Fruit fly (Drosophila melanogaster) whole organism, larva: ENCODE measurements around the gene Gbp3.

ENCODE experiments used
- noc ChIP-seq: fragments of 200-800 bp; sonication (Bioruptor generic); optimal IDR thresholded peaks from 3 replicates; lab custom pipeline; 2019; ENCODE audit warnings: missing biosample characterization, mild to moderate bottlenecking, missing genetic modification characterization, moderate library complexity

Gene Gbp3

dm6 chr3R:22976997-22977396 is at the start of gene Gbp3:
Gene Gbp3, plus strand, starts transcription at chr3R:22977270.
- no peak for TF ChIP-seq noc (tag; lab: Kevin White, UChicago)

dm6 chr3R:22965220-22965619 is 11.8 kb upstream of the Gbp3 start:
- no peak for TF ChIP-seq noc (tag; lab: Kevin White, UChicago)

dm6 chr3R:22965984-22966383 is 11.1 kb upstream of the Gbp3 start, which contains the start of gene Tpl94D:
Gene Tpl94D, plus strand, starts transcription at chr3R:22966284.
- TF ChIP-seq noc (tag; lab: Kevin White, UChicago) = no peak

dm6 chr3R:22986981-22987380 is 9.9 kb downstream of the Gbp3 start, which contains the start of gene Or94a:
Gene Or94a, plus strand, starts transcription at chr3R:22987281.
- no peak for TF ChIP-seq noc (tag; lab: Kevin White, UChicago)

- no peak for TF ChIP-seq noc (tag; lab: Kevin White, UChicago)
These were observed 11.9 kb downstream of the Gbp3 start, which contains the start of gene Or94b for dm6 chr3R:22988995-22989394. Gene Or94b, plus strand, starts transcription at chr3R:22989295.

dm6 chr3R:22997912-22998622 is 21.0 kb downstream of the Gbp3 start, which contains the start of gene Nha2:
Gene Nha2, minus strand, starts transcription at chr3R:22998528.
- TF ChIP-seq noc (tag; lab: Kevin White, UChicago) = peak; percentile 69

dm6 chr3R:22998623-22999179 is 21.6 kb downstream of the Gbp3 start:
- no peak for TF ChIP-seq noc (tag; lab: Kevin White, UChicago)

- TF ChIP-seq noc (tag; lab: Kevin White, UChicago) = no peak
These were observed 27.1 kb downstream of the Gbp3 start for dm6 chr3R:23004161-23004560.

dm6 chr3R:23009480-23010115 is 32.5 kb downstream of the Gbp3 start:
- no peak for TF ChIP-seq noc (tag; lab: Kevin White, UChicago)

dm6 chr3R:23010406-23010805 is 33.3 kb downstream of the Gbp3 start, which contains the start of gene CG34375:
Gene CG34375, minus strand, starts transcription at chr3R:23010562.
- TF ChIP-seq noc (tag; lab: Kevin White, UChicago) = no peak

dm6 chr3R:23012017-23012416 is 34.9 kb downstream of the Gbp3 start, which contains the start of gene CG6688:
Gene CG6688, plus strand, starts transcription at chr3R:23012412.
- TF ChIP-seq noc (tag; lab: Kevin White, UChicago) = no peak

dm6 chr3R:23013482-23013881 is 36.4 kb downstream of the Gbp3 start:
- TF ChIP-seq noc (tag; lab: Kevin White, UChicago) = no peak

dm6 chr3R:23026652-23027427 is 49.8 kb downstream of the Gbp3 start, which contains the start of gene lmd:
Gene lmd, minus strand, starts transcription at chr3R:23026713.
- TF ChIP-seq noc (tag; lab: Kevin White, UChicago) = no peak

dm6 chr3R:23027428-23027813 is 50.4 kb downstream of the Gbp3 start:
- no peak for TF ChIP-seq noc (tag; lab: Kevin White, UChicago)
